Fruit fly (Drosophila melanogaster) whole organism, embryonic: ENCODE data around the gene ninaG.

ENCODE experiments used
- ATbp ChIP-seq: fragments of 200-800 bp; sonication (Bioruptor generic); optimal IDR thresholded peaks from 2 replicates; lab custom pipeline; 2017; ENCODE audit warnings: missing biosample characterization, mild to moderate bottlenecking, missing genetic modification characterization, missing genetic modification reagents
- Asciz ChIP-seq: fragments of 200-800 bp; sonication (Bioruptor generic); optimal IDR thresholded peaks from 2 replicates; lab custom pipeline; 2017; ENCODE audit warnings: missing biosample characterization, mild to moderate bottlenecking, missing genetic modification characterization, missing genetic modification reagents
- Atf3 ChIP-seq: fragments of 200-800 bp; sonication (Bioruptor generic); optimal IDR thresholded peaks from 3 replicates; lab custom pipeline; 2016; ENCODE audit warnings: missing biosample characterization, missing genetic modification characterization
- Awh ChIP-seq: fragments of 200-800 bp; sonication (Bioruptor generic); IDR thresholded peaks from 2 replicates; pipeline ENCODE4, ENCODE4 v1.3.6; 2022; ENCODE audit warnings: missing biosample characterization, missing genetic modification characterization
- CG1024 ChIP-seq: fragments of 200-800 bp; sonication (Bioruptor generic); IDR thresholded peaks from 2 replicates; pipeline ENCODE4 v1.3.6; 2022; ENCODE audit warnings: missing biosample characterization, missing genetic modification characterization
- CG12071 ChIP-seq: fragments of 200-800 bp; sonication (Bioruptor generic); optimal IDR thresholded peaks from 3 replicates; lab custom pipeline; 2018; ENCODE audit warnings: missing biosample characterization, mild to moderate bottlenecking, missing genetic modification characterization
- CG17612 ChIP-seq: fragments of 200-800 bp; sonication (Bioruptor generic); IDR thresholded peaks from 2 replicates; pipeline ENCODE4 v1.3.6; 2022; ENCODE audit warnings: missing biosample characterization, missing genetic modification characterization
- CG31224 ChIP-seq: fragments of 200-800 bp; sonication (Bioruptor generic); IDR thresholded peaks from 2 replicates; pipeline ENCODE4 v1.3.6; 2022; ENCODE audit warnings: missing biosample characterization, missing genetic modification characterization
- CG4424 ChIP-seq: fragments of 200-800 bp; sonication (Bioruptor generic); optimal IDR thresholded peaks from 3 replicates; lab custom pipeline; 2016; ENCODE audit warnings: missing biosample characterization, missing genetic modification characterization
- CG4730 ChIP-seq: fragments of 200-800 bp; sonication (Bioruptor generic); IDR thresholded peaks from 2 replicates; pipeline ENCODE4 v1.3.6; 2022; ENCODE audit warnings: missing biosample characterization, missing genetic modification characterization
- CG4854 ChIP-seq: fragments of 200-800 bp; sonication (Bioruptor generic); optimal IDR thresholded peaks from 2 replicates; lab custom pipeline; 2016; ENCODE audit warnings: missing biosample characterization, missing genetic modification characterization, inconsistent platforms
- CG6254 ChIP-seq: fragments of 200-800 bp; sonication (Bioruptor generic); optimal IDR thresholded peaks from 3 replicates; lab custom pipeline; 2017; ENCODE audit warnings: mild to moderate bottlenecking, missing biosample characterization, missing genetic modification reagents, missing genetic modification characterization
- CG7357 ChIP-seq: fragments of 200-800 bp; sonication (Bioruptor generic); IDR thresholded peaks from 3 replicates; pipeline ENCODE4 v1.3.6; 2022; ENCODE audit warnings: missing biosample characterization, missing genetic modification characterization
- CG8089 ChIP-seq: fragments of 200-800 bp; sonication (Bioruptor generic); optimal IDR thresholded peaks from 3 replicates; lab custom pipeline; 2016; ENCODE audit warnings: missing biosample characterization, missing genetic modification characterization
- CG8924 ChIP-seq: fragments of 200-800 bp; optimal IDR thresholded peaks from 3 replicates; lab custom pipeline; 2019; ENCODE audit warnings: missing biosample characterization, mild to moderate bottlenecking, missing genetic modification characterization, moderate library complexity
- CG9215 ChIP-seq: fragments of 200-800 bp; sonication (Bioruptor generic); IDR thresholded peaks from 2 replicates; pipeline ENCODE4 v1.3.6; 2022; ENCODE audit warnings: missing biosample characterization, missing genetic modification characterization
- CG9932 ChIP-seq: fragments of 200-800 bp; sonication (Bioruptor generic); IDR thresholded peaks from 2 replicates; pipeline ENCODE4 v1.3.6; 2022; ENCODE audit warnings: missing biosample characterization, missing genetic modification characterization
- Dad ChIP-seq: fragments of 200-800 bp; sonication (Bioruptor generic); optimal IDR thresholded peaks from 3 replicates; lab custom pipeline; 2016; ENCODE audit warnings: missing biosample characterization, missing genetic modification characterization
- Deaf1 ChIP-seq: fragments of 200-800 bp; optimal IDR thresholded peaks from 3 replicates; lab custom pipeline; 2019; ENCODE audit warnings: missing biosample characterization, mild to moderate bottlenecking, missing genetic modification characterization, moderate library complexity
- Dip3 ChIP-seq: fragments of 200-800 bp; sonication (Bioruptor generic); optimal IDR thresholded peaks from 3 replicates; lab custom pipeline; 2016; ENCODE audit warnings: missing biosample characterization, missing genetic modification characterization
- E2f1 ChIP-seq: fragments of 200-800 bp; sonication (Bioruptor generic); IDR thresholded peaks from 2 replicates; pipeline ENCODE4 v1.3.6; 2022; ENCODE audit warnings: missing biosample characterization, missing genetic modification characterization
- Ets65A ChIP-seq: fragments of 200-800 bp; sonication (Bioruptor generic); peaks from one replicate; lab custom pipeline; 2016; ENCODE audit warnings: missing biosample characterization, missing genetic modification characterization
- HHEX ChIP-seq: fragments of 200-800 bp; sonication (Bioruptor generic); optimal IDR thresholded peaks from 3 replicates; lab custom pipeline; 2017; ENCODE audit warnings: missing biosample characterization, mild to moderate bottlenecking, missing genetic modification characterization, missing genetic modification reagents
- HLH3B ChIP-seq: fragments of 200-800 bp; sonication (Bioruptor generic); IDR thresholded peaks from 2 replicates; pipeline ENCODE4 v1.3.6; 2022; ENCODE audit warnings: missing biosample characterization, missing genetic modification characterization
- HLH54F ChIP-seq: fragments of 200-800 bp; sonication (Bioruptor generic); optimal IDR thresholded peaks from 3 replicates; lab custom pipeline; 2016; ENCODE audit warnings: missing biosample characterization, missing genetic modification characterization
- Kr ChIP-seq: fragments of 200-800 bp; sonication (Bioruptor generic); optimal IDR thresholded peaks from 2 replicates; lab custom pipeline; 2017; ENCODE audit warnings: missing biosample characterization, mild to moderate bottlenecking, missing genetic modification characterization
- Lim3 ChIP-seq: fragments of 200-800 bp; sonication (Bioruptor generic); IDR thresholded peaks from 2 replicates; pipeline ENCODE4 v1.3.6; 2022; ENCODE audit warnings: missing biosample characterization, missing genetic modification characterization
- MESR4 ChIP-seq: fragments of 200-800 bp; sonication (Bioruptor generic); optimal IDR thresholded peaks from 2 replicates; lab custom pipeline; 2018; ENCODE audit warnings: missing biosample characterization, mild to moderate bottlenecking, missing genetic modification characterization, moderate library complexity
- Meics ChIP-seq: fragments of 200-800 bp; sonication (Bioruptor generic); optimal IDR thresholded peaks from 2 replicates; lab custom pipeline; 2017; ENCODE audit warnings: missing biosample characterization, mild to moderate bottlenecking, missing genetic modification characterization
- Nf-YC ChIP-seq: fragments of 200-800 bp; optimal IDR thresholded peaks from 3 replicates; lab custom pipeline; 2019; ENCODE audit warnings: missing biosample characterization, mild to moderate bottlenecking, missing genetic modification characterization, moderate library complexity
- Oli ChIP-seq: fragments of 200-800 bp; sonication (Bioruptor generic); optimal IDR thresholded peaks from 2 replicates; lab custom pipeline; 2018; ENCODE audit warnings: missing biosample characterization, mild to moderate bottlenecking, missing genetic modification characterization, moderate library complexity
- Six4 ChIP-seq: fragments of 200-800 bp; sonication (Bioruptor generic); optimal IDR thresholded peaks from 2 replicates; lab custom pipeline; 2016; ENCODE audit warnings: missing biosample characterization, missing genetic modification characterization
- Trl ChIP-seq, 3 experiments: fragments of >200 bp in 2 of 3; fragments of 200-800 bp in 1 of 3; sonication (Bioruptor generic) in 1 of 3; optimal IDR thresholded peaks; 2 replicates in 1 of 3; 3 replicates in 2 of 3; lab custom pipeline; 2016 to 2017; ENCODE audit warnings: missing biosample characterization in 1 of 3, missing genetic modification characterization in 1 of 3
- ash1 ChIP-seq: fragments of 200-800 bp; sonication (Bioruptor generic); optimal IDR thresholded peaks from 2 replicates; lab custom pipeline; 2018; ENCODE audit warnings: missing biosample characterization, mild to moderate bottlenecking, missing genetic modification characterization
- az2 ChIP-seq: fragments of 200-800 bp; sonication (Bioruptor generic); optimal IDR thresholded peaks from 3 replicates; lab custom pipeline; 2016; ENCODE audit warnings: missing biosample characterization, missing genetic modification characterization
- disco-r ChIP-seq: fragments of 200-800 bp; sonication (Bioruptor generic); optimal IDR thresholded peaks from 2 replicates; lab custom pipeline; 2016; ENCODE audit warnings: missing biosample characterization, missing genetic modification characterization
- ftz-f1 ChIP-seq: fragments of 200-800 bp; sonication (Bioruptor generic); optimal IDR thresholded peaks from 2 replicates; lab custom pipeline; 2016; ENCODE audit warnings: missing biosample characterization, missing genetic modification characterization
- ind ChIP-seq: fragments of 200-800 bp; sonication (Bioruptor generic); optimal IDR thresholded peaks from 3 replicates; lab custom pipeline; 2016; ENCODE audit warnings: missing biosample characterization, missing genetic modification characterization
- ken ChIP-seq: fragments of 200-800 bp; sonication (Bioruptor generic); IDR thresholded peaks from 3 replicates; pipeline ENCODE4 v1.3.6; 2022; ENCODE audit warnings: missing biosample characterization, missing genetic modification characterization
- mam ChIP-seq: fragments of 200-800 bp; sonication (Bioruptor generic); optimal IDR thresholded peaks from 3 replicates; lab custom pipeline; 2016; ENCODE audit warnings: missing biosample characterization, missing genetic modification characterization
- nau ChIP-seq: fragments of 200-800 bp; sonication (Bioruptor generic); optimal IDR thresholded peaks from 3 replicates; lab custom pipeline; 2017; ENCODE audit warnings: missing biosample characterization, mild to moderate bottlenecking, missing genetic modification characterization, missing genetic modification reagents
- peb ChIP-seq: fragments of 200-800 bp; sonication (Bioruptor generic); IDR thresholded peaks from 2 replicates; pipeline ENCODE4 v1.3.6; 2022; ENCODE audit warnings: missing biosample characterization, missing genetic modification characterization
- prd ChIP-seq, 3 experiments: fragments of >200 bp in 2 of 3; fragments of 200-800 bp in 1 of 3; sonication (Bioruptor generic) in 1 of 3; optimal IDR thresholded peaks in 2 of 3; IDR thresholded peaks in 1 of 3; 2 replicates in 2 of 3; 3 replicates in 1 of 3; pipeline versions ENCODE4 v1.3.6 to Lab custom; 2017 to 2022; ENCODE audit warnings: missing biosample characterization in 1 of 3, missing genetic modification characterization in 1 of 3
- scrt ChIP-seq: fragments of 200-800 bp; sonication (Bioruptor generic); optimal IDR thresholded peaks from 2 replicates; lab custom pipeline; 2018; ENCODE audit warnings: missing biosample characterization, mild to moderate bottlenecking, missing genetic modification characterization, moderate library complexity
- shn ChIP-seq: fragments of 200-800 bp; sonication (Bioruptor generic); optimal IDR thresholded peaks from 3 replicates; lab custom pipeline; 2016; ENCODE audit warnings: missing biosample characterization, missing genetic modification characterization
- slou ChIP-seq: fragments of 200-800 bp; sonication (Bioruptor generic); optimal IDR thresholded peaks from 3 replicates; lab custom pipeline; 2016; ENCODE audit warnings: missing biosample characterization, missing genetic modification characterization
- sqz ChIP-seq: fragments of 200-800 bp; sonication (Bioruptor generic); optimal IDR thresholded peaks from 3 replicates; lab custom pipeline; 2018; ENCODE audit warnings: missing biosample characterization, mild to moderate bottlenecking, missing genetic modification characterization
- tio ChIP-seq: fragments of 200-800 bp; sonication (Bioruptor generic); optimal IDR thresholded peaks from 2 replicates; lab custom pipeline; 2017; ENCODE audit warnings: missing biosample characterization, missing genetic modification characterization, inconsistent platforms
- tna ChIP-seq: fragments of 200-800 bp; sonication (Bioruptor generic); IDR thresholded peaks from 2 replicates; pipeline ENCODE4 v1.3.6; 2022; ENCODE audit warnings: missing biosample characterization, missing genetic modification characterization; ENCODE audit not compliant: partially characterized antibody
- zen ChIP-seq: fragments of 200-800 bp; sonication (Bioruptor generic); optimal IDR thresholded peaks from 3 replicates; lab custom pipeline; 2018; ENCODE audit warnings: missing biosample characterization, mild to moderate bottlenecking, missing genetic modification characterization, moderate library complexity

Gene ninaG

DNA sequence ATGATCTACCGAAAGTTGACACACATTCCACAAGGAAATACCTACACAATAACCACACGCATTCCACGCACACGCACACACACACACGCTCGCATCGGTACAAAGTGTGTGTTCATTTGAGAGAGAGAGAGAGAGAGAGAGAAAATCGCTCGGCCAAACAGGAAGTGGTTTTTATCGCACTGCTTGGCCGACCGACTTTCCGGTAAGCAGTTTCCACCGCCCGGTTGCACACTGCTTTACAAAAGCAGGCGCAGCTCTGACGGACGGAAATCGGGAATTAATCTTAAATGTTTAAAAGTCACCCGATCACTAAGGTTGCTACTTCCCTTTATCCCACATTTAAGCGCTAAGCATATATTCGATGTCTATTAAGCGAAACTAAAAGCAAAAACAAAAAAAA is 28.7 kb downstream of the ninaG start (continued):
- TF ChIP-seq CG9932 (GFP tag; lab: Robert Waterston, UW) = 0 out of 2 replicates have a peak, but pooled peaks have one; percentile 28
- TF ChIP-seq Deaf1 = no peak
- peak; percentile 36 for TF ChIP-seq slou (GFP tag; lab: Kevin White, UChicago)
- TF ChIP-seq CG1024 = peak; percentile 55; the same call in 1 of the 2 replicates
- peak; percentile 11 for TF ChIP-seq ind (GFP tag; lab: Kevin White, UChicago)
- no peak for TF ChIP-seq mam (GFP tag; lab: Kevin White, UChicago)
- TF ChIP-seq ken (GFP tag; lab: Robert Waterston, UW) = peak; percentile 74; the same call in 1 of the 3 replicates
- TF ChIP-seq CG4854 = no peak
- peak; percentile 63 for TF ChIP-seq Oli (tag; lab: Kevin White, UChicago)
- TF ChIP-seq MESR4 (GFP tag; lab: Kevin White, UChicago) = no peak
- TF ChIP-seq Nf-YC (tag; lab: Kevin White, UChicago) = no peak
- no peak for TF ChIP-seq prd (optimal IDR thresholded peaks at IDR 0.05; lab: Kevin White, UChicago)
- TF ChIP-seq prd (GFP tag; IDR thresholded peaks at IDR 0.05; lab: Robert Waterston, UW) = peak; percentile 76; the same call in 2 of the 3 replicates
- TF ChIP-seq CG9215 (GFP tag; lab: Robert Waterston, UW) = no peak
- TF ChIP-seq Dad (GFP tag; lab: Kevin White, UChicago) = no peak
- TF ChIP-seq nau (GFP tag; lab: Kevin White, UChicago) = peak; percentile 56
- no peak for TF ChIP-seq Dip3 (GFP tag; lab: Kevin White, UChicago)
- TF ChIP-seq Meics (GFP tag; lab: Kevin White, UChicago) = peak; percentile 60
- peak; percentile 74 for TF ChIP-seq CG6254 (GFP tag; lab: Kevin White, UChicago)
- TF ChIP-seq E2f1 (GFP tag; lab: Robert Waterston, UW) = no peak; the same call in 1 of the 2 replicates
- TF ChIP-seq CG4424 = peak; percentile 77
- TF ChIP-seq Six4 (GFP tag; lab: Kevin White, UChicago) = peak; percentile 44
- TF ChIP-seq Asciz (GFP tag; lab: Kevin White, UChicago) = peak; percentile 65
- 0 out of 2 replicates have a peak, but pooled peaks have one; percentile 7 for TF ChIP-seq CG31224 (GFP tag; lab: Robert Waterston, UW)
- peak; percentile 86 for TF ChIP-seq Kr (GFP tag; lab: Kevin White, UChicago)
- peak; percentile 72 for TF ChIP-seq sqz
- TF ChIP-seq ash1 = no peak
- TF ChIP-seq tio (GFP tag; lab: Kevin White, UChicago) = peak; percentile 29
- no peak for TF ChIP-seq tna (GFP tag; lab: Robert Waterston, UW)
- TF ChIP-seq CG8089 = peak; percentile 65
- no peak for TF ChIP-seq scrt
- TF ChIP-seq HLH3B = peak; percentile 70; the same call in 1 of the 2 replicates
- TF ChIP-seq CG7357 (GFP tag; lab: Robert Waterston, UW) = 0 out of 3 replicates have a peak, but pooled peaks have one; percentile 31
- TF ChIP-seq Ets65A (GFP tag; lab: Kevin White, UChicago) = peak; percentile 96
- TF ChIP-seq peb (GFP tag; lab: Robert Waterston, UW) = peak; percentile 43; the same call in 1 of the 2 replicates
- peak; percentile 32 for TF ChIP-seq az2
- peak; percentile 71 for TF ChIP-seq ATbp (GFP tag; lab: Kevin White, UChicago)
- peak; percentile 23 for TF ChIP-seq Atf3 (GFP tag; lab: Kevin White, UChicago)
- peak; percentile 42; the same call in 1 of the 2 replicates for TF ChIP-seq CG4730
- TF ChIP-seq HHEX (GFP tag; lab: Kevin White, UChicago) = peak; percentile 79
- TF ChIP-seq disco-r (GFP tag; lab: Kevin White, UChicago) = peak; percentile 41
- peak; percentile 92 for TF ChIP-seq zen
- TF ChIP-seq Awh (GFP tag; lab: Robert Waterston, UW) = no peak; the same call in none of the 2 replicates
- peak in 1 of 2 experiments; percentile 8 for TF ChIP-seq Trl (optimal IDR thresholded peaks at IDR 0.05; lab: Kevin White, UChicago)
- TF ChIP-seq Trl (GFP tag; optimal IDR thresholded peaks at IDR 0.05; lab: Kevin White, UChicago) = peak; percentile 69
- no peak for TF ChIP-seq ftz-f1 (GFP tag; lab: Kevin White, UChicago)
- peak; percentile 50 for TF ChIP-seq shn (GFP tag; lab: Kevin White, UChicago)
- TF ChIP-seq CG8924 (tag; lab: Kevin White, UChicago) = peak; percentile 39
- TF ChIP-seq CG17612 (GFP tag; lab: Robert Waterston, UW) = no peak; the same call in 1 of the 2 replicates
- no peak for TF ChIP-seq CG12071 (GFP tag; lab: Kevin White, UChicago)
- TF ChIP-seq Lim3 (GFP tag; lab: Robert Waterston, UW) = no peak
- TF ChIP-seq HLH54F (GFP tag; lab: Kevin White, UChicago) = no peak
